Fruit fly (Drosophila melanogaster): ENCODE results near the gene CG1722.

CG1722 gene

dm6 chrX:21241796-21242208 is 9.1 kb downstream of the CG1722 start (continued):
- peak; percentile 17 for TF ChIP-seq fd102C (GFP tag; optimal IDR thresholded peaks at IDR 0.05)
- TF ChIP-seq CG9609 (GFP tag; optimal IDR thresholded peaks at IDR 0.05) = peak; percentile 35
- TF ChIP-seq onecut (GFP tag; IDR thresholded peaks at IDR 0.05) = peak; percentile 33
- no peak for TF ChIP-seq Dip3 (GFP tag; optimal IDR thresholded peaks at IDR 0.05)
- TF ChIP-seq CG30403 (GFP tag; optimal IDR thresholded peaks at IDR 0.05) = peak; percentile 47
- peak; percentile 47 for TF ChIP-seq CG9876 (GFP tag; optimal IDR thresholded peaks at IDR 0.05)
- TF ChIP-seq CG13287 (GFP tag; IDR thresholded peaks at IDR 0.05; ENCODE audit: partially characterized antibody) = no peak
- TF ChIP-seq CG2678 (tag; optimal IDR thresholded peaks at IDR 0.05) = peak; percentile 68
- TF ChIP-seq wdn (GFP tag; IDR thresholded peaks at IDR 0.05) = no peak
- peak; percentile 27 for TF ChIP-seq kni (GFP tag; optimal IDR thresholded peaks at IDR 0.05)
- peak; percentile 19 for TF ChIP-seq Abd-B (GFP tag; optimal IDR thresholded peaks at IDR 0.05)
- TF ChIP-seq jigr1 (GFP tag; IDR thresholded peaks at IDR 0.05) = no peak
- TF ChIP-seq psq (GFP tag; optimal IDR thresholded peaks at IDR 0.05) = peak; percentile 9
- TF ChIP-seq row (GFP tag; IDR thresholded peaks at IDR 0.05) = peak; percentile 39; the same call in 1 of the 3 replicates
- peak; percentile 14 for TF ChIP-seq cg (GFP tag; optimal IDR thresholded peaks at IDR 0.05)
- TF ChIP-seq CG7987 (GFP tag; optimal IDR thresholded peaks at IDR 0.05) = peak; percentile 43
- TF ChIP-seq CG34422 (GFP tag; IDR thresholded peaks at IDR 0.05) = peak; percentile 26; the same call in 1 of the 3 replicates
- TF ChIP-seq pzg (GFP tag; optimal IDR thresholded peaks at IDR 0.05) = no peak
- TF ChIP-seq CG17568 (GFP tag; optimal IDR thresholded peaks at IDR 0.05) = peak; percentile 57
- no peak for TF ChIP-seq CG4404 (GFP tag; IDR thresholded peaks at IDR 0.05)
- TF ChIP-seq YL-1 (GFP tag; optimal IDR thresholded peaks at IDR 0.05) = peak; percentile 27
- no peak for TF ChIP-seq H15 (GFP tag; IDR thresholded peaks at IDR 0.05)
- peak; percentile 25 for TF ChIP-seq CG9817 (tag; optimal IDR thresholded peaks at IDR 0.05)
- TF ChIP-seq eve (GFP tag; optimal IDR thresholded peaks at IDR 0.05) = peak in 1 of 2 experiments; percentile 72
- peak; percentile 39 for TF ChIP-seq grn (GFP tag; optimal IDR thresholded peaks at IDR 0.05)
- no peak for TF ChIP-seq Fer2 (tag; optimal IDR thresholded peaks at IDR 0.05)
- TF ChIP-seq Ets97D (GFP tag; optimal IDR thresholded peaks at IDR 0.05) = no peak
- TF ChIP-seq Dip2 (GFP tag; IDR thresholded peaks at IDR 0.05) = no peak
- peak; percentile 42 for TF ChIP-seq CG18599 (GFP tag; optimal IDR thresholded peaks at IDR 0.05)
- TF ChIP-seq ac (GFP tag; optimal IDR thresholded peaks at IDR 0.05) = peak; percentile 41
- peak; percentile 17 for TF ChIP-seq Dad (GFP tag; optimal IDR thresholded peaks at IDR 0.05)
- no peak for TF ChIP-seq CG1792 (GFP tag; optimal IDR thresholded peaks at IDR 0.05)
- TF ChIP-seq lab (GFP tag; optimal IDR thresholded peaks at IDR 0.05) = peak; percentile 57
- peak; percentile 18 for TF ChIP-seq BtbVII (GFP tag; optimal IDR thresholded peaks at IDR 0.05)
- no peak for TF ChIP-seq Opbp (GFP tag; IDR thresholded peaks at IDR 0.05; ENCODE audit: partially characterized antibody)
- peak; percentile 12 for TF ChIP-seq HLHmδ (GFP tag; optimal IDR thresholded peaks at IDR 0.05)
- TF ChIP-seq sqz (GFP tag; optimal IDR thresholded peaks at IDR 0.05) = no peak
- TF ChIP-seq emc (GFP tag; optimal IDR thresholded peaks at IDR 0.05) = no peak
- no peak for TF ChIP-seq CG15479 (GFP tag; optimal IDR thresholded peaks at IDR 0.05)
- TF ChIP-seq Stat92E (GFP tag; optimal IDR thresholded peaks at IDR 0.05) = no peak
- no peak for TF ChIP-seq tx (GFP tag; optimal IDR thresholded peaks at IDR 0.05)
- TF ChIP-seq Scr (GFP tag; IDR thresholded peaks at IDR 0.05; ENCODE audit: partially characterized antibody) = no peak
- TF ChIP-seq peb (GFP tag; IDR thresholded peaks at IDR 0.05) = no peak
- TF ChIP-seq CG17385 (GFP tag; optimal IDR thresholded peaks at IDR 0.05) = peak; percentile 15
- no peak for TF ChIP-seq zf30C (GFP tag; optimal IDR thresholded peaks at IDR 0.05)
- no peak for TF ChIP-seq CG34224 (GFP tag; IDR thresholded peaks at IDR 0.05; ENCODE audit: partially characterized antibody)
- TF ChIP-seq mirr (GFP tag; optimal IDR thresholded peaks at IDR 0.05) = peak; percentile 65
- no peak for TF ChIP-seq fu2 (GFP tag; optimal IDR thresholded peaks at IDR 0.05)
- peak; percentile 48 for TF ChIP-seq CG2120 (GFP tag; optimal IDR thresholded peaks at IDR 0.05)
- no peak for TF ChIP-seq Hand (GFP tag; optimal IDR thresholded peaks at IDR 0.05)

All from whole organism, embryonic.